4 fruit fly cellular contexts compared by ENCODE assay signal in the genomic region with DNA sequence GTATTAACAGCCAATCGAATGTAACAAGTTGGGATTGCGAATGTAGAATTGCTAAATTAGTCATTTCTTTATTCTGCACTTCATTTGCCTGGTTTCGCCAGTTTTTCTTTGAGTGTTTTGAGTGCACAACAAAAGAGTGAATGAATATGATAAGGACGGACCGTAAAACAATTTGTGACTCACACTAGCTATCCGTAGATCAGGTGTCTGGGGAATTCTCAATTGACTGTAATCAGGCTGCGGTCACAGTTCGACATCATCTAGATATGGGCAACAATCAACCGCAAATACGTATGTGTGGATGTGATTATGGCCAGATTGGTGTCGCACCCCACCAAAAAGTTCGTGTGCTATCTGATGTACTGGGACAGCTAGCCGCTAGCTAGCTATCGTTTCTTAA.
TF ChIP-seq lines count a peak whose summit lies in the region.

No protein-coding gene starts in this region.

- no peak for TF ChIP-seq CTCF in whole organism, embryonic (GFP tag; optimal IDR thresholded peaks at IDR 0.05; lab: Kevin White, UChicago)

TF ChIP-seq in whole organism, adult, 20 proteins besides CTCF, POLR2A, EP300 and RAD21:
- peak; percentile 94 for TF ChIP-seq cic (GFP tag; optimal IDR thresholded peaks at IDR 0.05; lab: Kevin White, UChicago)
- peak; percentile 81 for TF ChIP-seq kay (GFP tag; lab: Kevin White, UChicago; ENCODE audit: borderline replicate concordance)
- TF ChIP-seq Hr96 (GFP tag; optimal IDR thresholded peaks at IDR 0.05; lab: Kevin White, UChicago), result no peak
TF ChIP-seq in whole organism, adult: peak in this region for 2.

TF ChIP-seq in whole organism, embryonic, 481 proteins besides CTCF, POLR2A, EP300 and RAD21 (continues in another document):
- TF ChIP-seq CG15696 (tag; optimal IDR thresholded peaks at IDR 0.05; lab: Kevin White, UChicago) (no peak), dimm (GFP tag; IDR thresholded peaks at IDR 0.05; lab: Robert Waterston, UW) (no peak), sug (tag; optimal IDR thresholded peaks at IDR 0.05; lab: Kevin White, UChicago) (peak; percentile 91), Sox102F (GFP tag; optimal IDR thresholded peaks at IDR 0.05; lab: Kevin White, UChicago) (no peak), kay (GFP tag; optimal IDR thresholded peaks at IDR 0.05; lab: Kevin White, UChicago) (peak; percentile 54), Opbp (GFP tag; IDR thresholded peaks at IDR 0.05; lab: Robert Waterston, UW; ENCODE audit: partially characterized antibody) (no peak), lab (GFP tag; optimal IDR thresholded peaks at IDR 0.05; lab: Kevin White, UChicago) (peak; percentile 6), HmgZ (tag; optimal IDR thresholded peaks at IDR 0.05; lab: Kevin White, UChicago) (peak; percentile 52), cg (GFP tag; optimal IDR thresholded peaks at IDR 0.05; lab: Kevin White, UChicago) (peak; percentile 9), gro (GFP tag; optimal IDR thresholded peaks at IDR 0.05; lab: Kevin White, UChicago) (peak; percentile 49), exex (tag; optimal IDR thresholded peaks at IDR 0.05; lab: Kevin White, UChicago) (peak; percentile 95), Med (GFP tag; lab: Kevin White, UChicago) (peak; percentile 62), CG34376 (GFP tag; optimal IDR thresholded peaks at IDR 0.05; lab: Kevin White, UChicago) (peak; percentile 80), mirr (GFP tag; optimal IDR thresholded peaks at IDR 0.05; lab: Kevin White, UChicago) (peak; percentile 91), Rfx (GFP tag; IDR thresholded peaks at IDR 0.05; lab: Robert Waterston, UW) (peak; percentile 29; the same call in 1 of the 2 replicates), sd (tag; optimal IDR thresholded peaks at IDR 0.05; lab: Kevin White, UChicago) (peak; percentile 87), Hey (tag; optimal IDR thresholded peaks at IDR 0.05; lab: Kevin White, UChicago) (peak; percentile 22), run (tag; optimal IDR thresholded peaks at IDR 0.05; lab: Kevin White, UChicago) (peak; percentile 95), lilli (GFP tag; optimal IDR thresholded peaks at IDR 0.05; lab: Kevin White, UChicago) (no peak), cas (GFP tag; IDR thresholded peaks at IDR 0.05; lab: Robert Waterston, UW) (no peak), grn (GFP tag; optimal IDR thresholded peaks at IDR 0.05; lab: Kevin White, UChicago) (peak; percentile 100), cwo (GFP tag; optimal IDR thresholded peaks at IDR 0.05; lab: Kevin White, UChicago) (peak; percentile 41), CG12769 (tag; optimal IDR thresholded peaks at IDR 0.05; lab: Kevin White, UChicago) (peak; percentile 59), CG30403 (GFP tag; optimal IDR thresholded peaks at IDR 0.05; lab: Kevin White, UChicago) (no peak), Hr78 (GFP tag; optimal IDR thresholded peaks at IDR 0.05; lab: Kevin White, UChicago) (peak in 1 of 2 experiments; percentile 23), GATAe (GFP tag; conservative IDR thresholded peaks at IDR 0.05; lab: Robert Waterston, UW) (peak; percentile 73), CG9215 (GFP tag; IDR thresholded peaks at IDR 0.05; lab: Robert Waterston, UW) (no peak), Ada2b (GFP tag; IDR thresholded peaks at IDR 0.05; lab: Robert Waterston, UW) (no peak)

TF ChIP-seq in whole organism, prepupa, 60 proteins besides CTCF, POLR2A, EP300 and RAD21:
- TF ChIP-seq svp (GFP tag; lab: Kevin White, UChicago) (peak; percentile 66), Eip78C (GFP tag; lab: Kevin White, UChicago) (peak; percentile 46), CG10669 (GFP tag; optimal IDR thresholded peaks at IDR 0.05; lab: Kevin White, UChicago) (no peak), vri (GFP tag; optimal IDR thresholded peaks at IDR 0.05; lab: Kevin White, UChicago) (peak; percentile 66), Eip93F (GFP tag; optimal IDR thresholded peaks at IDR 0.05; lab: Kevin White, UChicago) (no peak), CG1621 (tag; optimal IDR thresholded peaks at IDR 0.05; lab: Kevin White, UChicago) (no peak)

TF ChIP-seq in whole organism, wandering third instar larva, 38 proteins besides CTCF, POLR2A, EP300 and RAD21:
- TF ChIP-seq CrebA (GFP tag; optimal IDR thresholded peaks at IDR 0.05; lab: Kevin White, UChicago; ENCODE audit: borderline replicate concordance) (peak; percentile 48), br (GFP tag; optimal IDR thresholded peaks at IDR 0.05; lab: Kevin White, UChicago) (peak; percentile 21), Hr78 (GFP tag; optimal IDR thresholded peaks at IDR 0.05; lab: Kevin White, UChicago) (no peak), Sp1 (GFP tag; optimal IDR thresholded peaks at IDR 0.05; lab: Kevin White, UChicago) (no peak), tai (GFP tag; optimal IDR thresholded peaks at IDR 0.05; lab: Kevin White, UChicago) (no peak), Rel (GFP tag; optimal IDR thresholded peaks at IDR 0.05; lab: Kevin White, UChicago) (no peak), Rel (tag; optimal IDR thresholded peaks at IDR 0.05; lab: Kevin White, UChicago) (peak; percentile 59)
